Worm (Caenorhabditis elegans): ENCODE data around the gene unc-8.

unc-8 gene

ce11 chrIV:7182818-7183217 is 14.1 kb upstream of the unc-8 start:
- TF ChIP-seq ztf-26 (tag; optimal IDR thresholded peaks at IDR 0.05) (no peak), ztf-18 (tag; optimal IDR thresholded peaks at IDR 0.05) (no peak), F52B5.7 (tag; optimal IDR thresholded peaks at IDR 0.05) (no peak), ceh-79 (tag; optimal IDR thresholded peaks at IDR 0.05) (no peak), xnd-1 (tag; optimal IDR thresholded peaks at IDR 0.05) (no peak), unc-62 (GFP tag; optimal IDR thresholded peaks at IDR 0.05) (peak; percentile 75), ccch-3 (GFP tag; optimal IDR thresholded peaks at IDR 0.05) (no peak), nfya-1 (tag; optimal IDR thresholded peaks at IDR 0.05; ENCODE audit: borderline replicate concordance, insufficient read depth) (no peak), Y67H2A.10 (GFP tag; conservative IDR thresholded peaks at IDR 0.05) (no peak), madf-10 (tag; optimal IDR thresholded peaks at IDR 0.05) (no peak), nhr-80 (tag; optimal IDR thresholded peaks at IDR 0.05) (peak; percentile 78), ztf-22 (GFP tag; optimal IDR thresholded peaks at IDR 0.05) (peak; percentile 47), let-607 (tag; optimal IDR thresholded peaks at IDR 0.05) (peak; percentile 60 to 85), bed-2 (GFP tag; IDR thresholded peaks at IDR 0.05) (no peak), nhr-179 (tag; optimal IDR thresholded peaks at IDR 0.05) (no peak), pha-4 (tag; optimal IDR thresholded peaks at IDR 0.05) (peak; percentile 36), nfyb-1 (GFP tag; IDR thresholded peaks at IDR 0.05) (no peak)

- TF ChIP-seq lag-1 (GFP tag; IDR thresholded peaks at IDR 0.05): no peak
- no peak for TF ChIP-seq attf-5 (GFP tag; optimal IDR thresholded peaks at IDR 0.05)
- TF ChIP-seq F49E8.2 (tag; optimal IDR thresholded peaks at IDR 0.05; ENCODE audit: insufficient read depth): no peak
- TF ChIP-seq ccch-3 (GFP tag; optimal IDR thresholded peaks at IDR 0.05): no peak
- no peak for TF ChIP-seq akir-1 (GFP tag; optimal IDR thresholded peaks at IDR 0.05)
- no peak for TF ChIP-seq ekl-4 (GFP tag; IDR thresholded peaks at IDR 0.05)
- TF ChIP-seq nhr-80 (tag; optimal IDR thresholded peaks at IDR 0.05): no peak
- TF ChIP-seq madf-10 (tag; optimal IDR thresholded peaks at IDR 0.05): no peak
- no peak for TF ChIP-seq pha-4 (tag; optimal IDR thresholded peaks at IDR 0.05)
- no peak for TF ChIP-seq ztf-25 (GFP tag; IDR thresholded peaks at IDR 0.05)
- no peak for TF ChIP-seq mxl-1 (tag; optimal IDR thresholded peaks at IDR 0.05)
- TF ChIP-seq nfya-1 (tag; optimal IDR thresholded peaks at IDR 0.05; ENCODE audit: borderline replicate concordance, insufficient read depth): no peak
- no peak for TF ChIP-seq repo-1 (tag; optimal IDR thresholded peaks at IDR 0.05)
- no peak for TF ChIP-seq cebp-2 (GFP tag; IDR thresholded peaks at IDR 0.05)
- no peak for TF ChIP-seq F23B12.7 (tag; optimal IDR thresholded peaks at IDR 0.05; ENCODE audit: insufficient read depth)
Observed at ce11 chrIV:7184597-7184996, 12.4 kb upstream of the unc-8 start, which contains the start of gene clec-179. Gene clec-179, minus strand, starts transcription at chrIV:7184697.

ce11 chrIV:7186756-7187155 is 10.2 kb upstream of the unc-8 start, which contains the start of gene str-249:
Gene str-249, minus strand, starts transcription at chrIV:7186856.
- TF ChIP-seq rcor-1 (GFP tag; IDR thresholded peaks at IDR 0.05) (no peak), ztf-26 (tag; optimal IDR thresholded peaks at IDR 0.05) (no peak), Y53F4B.3 (GFP tag; IDR thresholded peaks at IDR 0.05) (no peak), F57C9.4 (tag; optimal IDR thresholded peaks at IDR 0.05) (no peak), ceh-27 (GFP tag; optimal IDR thresholded peaks at IDR 0.05) (no peak), lsl-1 (GFP tag; optimal IDR thresholded peaks at IDR 0.05) (no peak), lin-35 (GFP tag; optimal IDR thresholded peaks at IDR 0.05) (no peak)

ce11 chrIV:7188030-7188429 is 8.9 kb upstream of the unc-8 start, which contains the start of gene C42D4.13:
Gene C42D4.13, minus strand, starts transcription at chrIV:7188130.
- TF ChIP-seq ztf-25 (GFP tag; IDR thresholded peaks at IDR 0.05) (no peak), athp-1 (tag; optimal IDR thresholded peaks at IDR 0.05) (no peak), attf-5 (GFP tag; optimal IDR thresholded peaks at IDR 0.05) (no peak), B0336.3 (GFP tag; IDR thresholded peaks at IDR 0.05) (no peak), F10E7.11 (tag; optimal IDR thresholded peaks at IDR 0.05) (no peak), efl-1 (GFP tag; optimal IDR thresholded peaks at IDR 0.05) (no peak), zim-3 (tag; optimal IDR thresholded peaks at IDR 0.05) (no peak), sea-2 (GFP tag; IDR thresholded peaks at IDR 0.05) (no peak), cebp-2 (GFP tag; IDR thresholded peaks at IDR 0.05) (no peak), egl-44 (GFP tag; IDR thresholded peaks at IDR 0.05) (no peak), tbp1 (GFP tag; optimal IDR thresholded peaks at IDR 0.05) (no peak), madf-6 (GFP tag; IDR thresholded peaks at IDR 0.05) (no peak), nhr-120 (GFP tag; IDR thresholded peaks at IDR 0.05) (no peak), ztf-22 (GFP tag; optimal IDR thresholded peaks at IDR 0.05) (no peak), lsl-1 (GFP tag; optimal IDR thresholded peaks at IDR 0.05) (no peak), mcd-1 (GFP tag; IDR thresholded peaks at IDR 0.05) (no peak), snpc-1.3 (tag; optimal IDR thresholded peaks at IDR 0.05; ENCODE audit: insufficient read depth) (no peak)
